Worm (Caenorhabditis elegans) whole organism, L3 larva: ENCODE results near the gene F53F1.3.

Experiments used
- R02D3.7 ChIP-seq: fragments of 150-350 bp; optimal IDR thresholded peaks from 2 replicates; lab custom pipeline; 2014; ENCODE audit warnings: missing biosample characterization, missing genetic modification characterization
- aly-2 ChIP-seq: fragments of 150-350 bp; optimal IDR thresholded peaks from 2 replicates; lab custom pipeline; 2014; ENCODE audit warnings: missing biosample characterization, missing genetic modification characterization
- ama-1 ChIP-seq: fragments of 150-350 bp; optimal IDR thresholded peaks from 2 replicates; lab custom pipeline; 2018
- ceh-82 ChIP-seq: fragments of 150-350 bp; optimal IDR thresholded peaks from 2 replicates; lab custom pipeline; 2014; ENCODE audit warnings: missing biosample characterization, missing genetic modification characterization
- ceh-9 ChIP-seq: sonication (generic microtip); optimal IDR thresholded peaks from 2 replicates; lab custom pipeline; 2018; ENCODE audit warnings: missing biosample characterization, missing genetic modification characterization
- daf-12 ChIP-seq: fragments of 150-350 bp; optimal IDR thresholded peaks from 2 replicates; lab custom pipeline; 2014; ENCODE audit warnings: missing biosample characterization, missing genetic modification reagents, missing genetic modification characterization
- elt-3 ChIP-seq, 3 experiments: fragments of 150-350 bp in 1 of 3; sonication (generic microtip) in 2 of 3; optimal IDR thresholded peaks; 2 replicates in 2 of 3; 4 replicates in 1 of 3; lab custom pipeline; 2014 to 2017; ENCODE audit warnings: missing biosample characterization in 3 of 3, missing genetic modification characterization in 3 of 3
- fkh-10 ChIP-seq: sonication (generic microtip); optimal IDR thresholded peaks from 2 replicates; lab custom pipeline; 2017; ENCODE audit warnings: missing biosample characterization, missing genetic modification reagents, missing genetic modification characterization
- nhr-237 ChIP-seq: fragments of 150-350 bp; optimal IDR thresholded peaks from 2 replicates; lab custom pipeline; 2014; ENCODE audit warnings: missing biosample characterization, missing genetic modification characterization
- nhr-25 ChIP-seq: sonication (generic microtip); optimal IDR thresholded peaks from 2 replicates; lab custom pipeline; 2017; ENCODE audit warnings: missing biosample characterization, missing genetic modification characterization
- nhr-28 ChIP-seq: fragments of 150-350 bp; optimal IDR thresholded peaks from 2 replicates; lab custom pipeline; 2014; ENCODE audit warnings: missing biosample characterization, missing genetic modification characterization
- nhr-43 ChIP-seq: sonication (generic microtip); optimal IDR thresholded peaks from 2 replicates; lab custom pipeline; 2016; ENCODE audit warnings: mild to moderate bottlenecking, missing genetic modification characterization, missing compliant biosample characterization; ENCODE audit not compliant: poor library complexity, severe bottlenecking
- zag-1 ChIP-seq: fragments of 150-350 bp; optimal IDR thresholded peaks from 2 replicates; lab custom pipeline; 2014; ENCODE audit warnings: missing biosample characterization, missing genetic modification characterization

DNA sequence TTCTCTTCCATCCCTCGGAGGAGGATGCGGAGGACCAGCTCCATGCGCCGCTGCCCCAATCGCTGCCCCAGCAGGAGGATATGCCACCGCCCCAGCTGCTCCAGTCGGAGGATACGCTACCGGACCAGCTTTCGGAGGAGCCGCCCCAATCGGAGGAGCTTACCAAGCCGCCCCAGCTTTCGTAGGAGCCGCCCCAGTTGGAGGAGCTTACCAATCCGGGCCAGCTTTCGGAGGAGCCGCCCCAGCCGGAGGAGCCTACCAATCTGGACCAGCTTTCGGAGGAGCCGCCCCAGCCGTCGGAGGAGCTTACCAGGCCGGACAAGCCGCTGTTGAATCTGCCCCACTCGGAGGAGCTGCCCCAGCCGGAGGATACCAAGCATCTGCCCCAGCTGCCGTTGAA, 7.4 kb downstream of the F53F1.3 start:
- TF ChIP-seq R02D3.7 (tag; lab: Kevin White, UChicago): no peak
- no peak for TF ChIP-seq ceh-82 (tag; lab: Kevin White, UChicago)
- no peak for TF ChIP-seq nhr-237 (tag; lab: Kevin White, UChicago)
- no peak for TF ChIP-seq nhr-25 (tag; lab: Kevin White, UChicago)
- TF ChIP-seq elt-3 (tag; optimal IDR thresholded peaks at IDR 0.05; lab: Kevin White, UChicago): no peak
- TF ChIP-seq daf-12 (tag; lab: Kevin White, UChicago): no peak
- TF ChIP-seq aly-2 (tag; lab: Kevin White, UChicago): no peak
- no peak for TF ChIP-seq ama-1 (lab: Kevin White, UChicago)
- TF ChIP-seq ceh-9 (tag; lab: Kevin White, UChicago): no peak
- TF ChIP-seq nhr-43 (tag; lab: Kevin White, UChicago): no peak
- no peak for TF ChIP-seq fkh-10 (GFP tag; lab: Kevin White, UChicago)
- no peak for TF ChIP-seq zag-1
- TF ChIP-seq nhr-28 (tag; lab: Kevin White, UChicago): no peak
